Fruit fly (Drosophila melanogaster) whole organism, embryonic: Measurements from ENCODE around the gene CG11674.

Source experiments
- ATbp ChIP-seq: fragments of 200-800 bp; sonication (Bioruptor generic); optimal IDR thresholded peaks from 2 replicates; lab custom pipeline; 2017; ENCODE audit warnings: missing biosample characterization, mild to moderate bottlenecking, missing genetic modification characterization, missing genetic modification reagents
- Awh ChIP-seq: fragments of 200-800 bp; sonication (Bioruptor generic); IDR thresholded peaks from 2 replicates; pipeline ENCODE4, ENCODE4 v1.3.6; 2022; ENCODE audit warnings: missing biosample characterization, missing genetic modification characterization
- CG11247 ChIP-seq: fragments of 200-800 bp; sonication (Bioruptor generic); IDR thresholded peaks from 2 replicates; pipeline ENCODE4 v1.3.6; 2022; ENCODE audit warnings: missing biosample characterization, missing genetic modification characterization
- CG12744 ChIP-seq: fragments of 200-800 bp; sonication (Bioruptor generic); optimal IDR thresholded peaks from 2 replicates; lab custom pipeline; 2016; ENCODE audit warnings: missing biosample characterization, missing genetic modification characterization
- CG12942 ChIP-seq: fragments of 200-800 bp; sonication (Bioruptor generic); optimal IDR thresholded peaks from 3 replicates; lab custom pipeline; 2016; ENCODE audit warnings: missing biosample characterization, missing genetic modification characterization
- CG13123 ChIP-seq: fragments of 200-800 bp; sonication (Bioruptor generic); optimal IDR thresholded peaks from 2 replicates; lab custom pipeline; 2016; ENCODE audit warnings: missing biosample characterization, missing genetic modification characterization
- CG13296 ChIP-seq: fragments of 200-800 bp; sonication (Bioruptor generic); optimal IDR thresholded peaks from 3 replicates; lab custom pipeline; 2018; ENCODE audit warnings: missing biosample characterization, mild to moderate bottlenecking, missing genetic modification characterization
- CG14441 ChIP-seq: fragments of 200-800 bp; sonication (Bioruptor generic); IDR thresholded peaks from 2 replicates; pipeline ENCODE4 v1.3.6; 2022; ENCODE audit warnings: missing biosample characterization, missing genetic modification characterization
- CG14667 ChIP-seq: fragments of 200-800 bp; sonication (Bioruptor generic); IDR thresholded peaks from 2 replicates; pipeline ENCODE4 v1.3.6; 2022; ENCODE audit warnings: missing biosample characterization, missing genetic modification characterization
- CG15601 ChIP-seq: fragments of 200-800 bp; sonication (Bioruptor generic); optimal IDR thresholded peaks from 3 replicates; lab custom pipeline; 2019; ENCODE audit warnings: missing biosample characterization, mild to moderate bottlenecking, missing genetic modification characterization, moderate library complexity
- CG18764 ChIP-seq: fragments of 200-800 bp; sonication (Bioruptor generic); optimal IDR thresholded peaks from 3 replicates; lab custom pipeline; 2016; ENCODE audit warnings: missing biosample characterization, missing genetic modification characterization
- CG32767 ChIP-seq: fragments of 200-800 bp; sonication (Bioruptor generic); IDR thresholded peaks from 2 replicates; pipeline ENCODE4 v1.3.6; 2022; ENCODE audit warnings: missing biosample characterization, missing genetic modification characterization
- CG3407 ChIP-seq: fragments of 200-800 bp; sonication (Bioruptor generic); optimal IDR thresholded peaks from 2 replicates; lab custom pipeline; 2018; ENCODE audit warnings: missing biosample characterization, mild to moderate bottlenecking, missing genetic modification characterization
- CG4424 ChIP-seq: fragments of 200-800 bp; sonication (Bioruptor generic); optimal IDR thresholded peaks from 3 replicates; lab custom pipeline; 2016; ENCODE audit warnings: missing biosample characterization, missing genetic modification characterization
- CG8089 ChIP-seq: fragments of 200-800 bp; sonication (Bioruptor generic); optimal IDR thresholded peaks from 3 replicates; lab custom pipeline; 2016; ENCODE audit warnings: missing biosample characterization, missing genetic modification characterization
- CG8765 ChIP-seq: fragments of 200-800 bp; sonication (Bioruptor generic); IDR thresholded peaks from 2 replicates; pipeline ENCODE4 v1.3.6; 2022; ENCODE audit warnings: missing biosample characterization, missing genetic modification characterization
- CG9727 ChIP-seq: fragments of 200-800 bp; sonication (Bioruptor generic); optimal IDR thresholded peaks from 3 replicates; lab custom pipeline; 2017; ENCODE audit warnings: missing biosample characterization, mild to moderate bottlenecking, missing genetic modification characterization
- CrebB ChIP-seq: fragments of 200-800 bp; sonication (Bioruptor generic); optimal IDR thresholded peaks from 3 replicates; lab custom pipeline; 2018; ENCODE audit warnings: missing biosample characterization, mild to moderate bottlenecking, missing genetic modification characterization
- Deaf1 ChIP-seq: fragments of 200-800 bp; optimal IDR thresholded peaks from 3 replicates; lab custom pipeline; 2019; ENCODE audit warnings: missing biosample characterization, mild to moderate bottlenecking, missing genetic modification characterization, moderate library complexity
- Doc2 ChIP-seq: fragments of 200-800 bp; sonication (Bioruptor generic); IDR thresholded peaks from 2 replicates; pipeline ENCODE4 v1.3.6; 2022; ENCODE audit warnings: missing biosample characterization, missing genetic modification characterization
- E2f1 ChIP-seq: fragments of 200-800 bp; sonication (Bioruptor generic); IDR thresholded peaks from 2 replicates; pipeline ENCODE4 v1.3.6; 2022; ENCODE audit warnings: missing biosample characterization, missing genetic modification characterization
- Ets65A ChIP-seq: fragments of 200-800 bp; sonication (Bioruptor generic); peaks from one replicate; lab custom pipeline; 2016; ENCODE audit warnings: missing biosample characterization, missing genetic modification characterization
- HHEX ChIP-seq: fragments of 200-800 bp; sonication (Bioruptor generic); optimal IDR thresholded peaks from 3 replicates; lab custom pipeline; 2017; ENCODE audit warnings: missing biosample characterization, mild to moderate bottlenecking, missing genetic modification characterization, missing genetic modification reagents
- Hr39 ChIP-seq: fragments of >200 bp; optimal IDR thresholded peaks from 2 replicates; lab custom pipeline; 2017
- Lpt ChIP-seq: fragments of >200 bp; optimal IDR thresholded peaks from 2 replicates; lab custom pipeline; 2018; ENCODE audit warnings: missing biosample characterization, missing genetic modification characterization
- Max ChIP-seq: fragments of 200-800 bp; sonication (Bioruptor generic); optimal IDR thresholded peaks from 2 replicates; lab custom pipeline; 2016; ENCODE audit warnings: missing biosample characterization, mild to moderate bottlenecking, missing genetic modification characterization
- NFAT ChIP-seq: fragments of 200-800 bp; sonication (Bioruptor generic); IDR thresholded peaks from 2 replicates; pipeline ENCODE4 v1.3.6; 2022; ENCODE audit warnings: missing biosample characterization, missing genetic modification characterization
- Oaz ChIP-seq: fragments of 200-800 bp; sonication (Bioruptor generic); IDR thresholded peaks from 2 replicates; pipeline ENCODE4 v1.3.6; 2022; ENCODE audit warnings: missing biosample characterization, missing genetic modification characterization
- Taf1 ChIP-seq: fragments of 200-800 bp; sonication (Bioruptor generic); IDR thresholded peaks from 2 replicates; pipeline ENCODE4 v1.3.6; 2022; ENCODE audit warnings: missing biosample characterization, missing genetic modification characterization
- az2 ChIP-seq: fragments of 200-800 bp; sonication (Bioruptor generic); optimal IDR thresholded peaks from 3 replicates; lab custom pipeline; 2016; ENCODE audit warnings: missing biosample characterization, missing genetic modification characterization
- cato ChIP-seq: fragments of 200-800 bp; sonication (Bioruptor generic); optimal IDR thresholded peaks from 2 replicates; lab custom pipeline; 2016; ENCODE audit warnings: missing biosample characterization, missing genetic modification characterization, borderline replicate concordance
- dan ChIP-seq: fragments of 200-800 bp; sonication (Bioruptor generic); IDR thresholded peaks from 2 replicates; pipeline ENCODE4 v1.3.6; 2022; ENCODE audit warnings: missing biosample characterization, missing genetic modification characterization
- dimm ChIP-seq: fragments of 200-800 bp; sonication (Bioruptor generic); IDR thresholded peaks from 2 replicates; pipeline ENCODE4 v1.3.6; 2022; ENCODE audit warnings: missing biosample characterization, missing genetic modification characterization
- fru ChIP-seq: fragments of >200 bp; optimal IDR thresholded peaks from 2 replicates; lab custom pipeline; 2017
- grn ChIP-seq: fragments of 200-800 bp; sonication (Bioruptor generic); optimal IDR thresholded peaks from 3 replicates; lab custom pipeline; 2017; ENCODE audit warnings: missing biosample characterization, missing genetic modification characterization
- her ChIP-seq: fragments of 200-800 bp; sonication (Bioruptor generic); optimal IDR thresholded peaks from 2 replicates; lab custom pipeline; 2016; ENCODE audit warnings: missing biosample characterization, missing genetic modification characterization
- kay ChIP-seq: fragments of 200-800 bp; sonication (Bioruptor generic); optimal IDR thresholded peaks from 2 replicates; lab custom pipeline; 2016; ENCODE audit warnings: missing biosample characterization, missing genetic modification characterization
- lbe ChIP-seq: fragments of 200-800 bp; sonication (Bioruptor generic); optimal IDR thresholded peaks from 2 replicates; lab custom pipeline; 2016; ENCODE audit warnings: missing biosample characterization, mild to moderate bottlenecking, missing genetic modification characterization
- lmd ChIP-seq: fragments of 200-800 bp; sonication (Bioruptor generic); IDR thresholded peaks from 2 replicates; pipeline ENCODE4 v1.3.6; 2022; ENCODE audit warnings: missing biosample characterization, missing genetic modification characterization
- lola ChIP-seq, 3 experiments: fragments of >200 bp in 2 of 3; fragments of 200-800 bp in 1 of 3; sonication (Bioruptor generic) in 1 of 3; optimal IDR thresholded peaks; 2 replicates each; lab custom pipeline; 2017 to 2019; ENCODE audit warnings: missing biosample characterization in 3 of 3, missing genetic modification characterization in 3 of 3, mild to moderate bottlenecking in 1 of 3, moderate library complexity in 1 of 3
- pita ChIP-seq: fragments of 200-800 bp; sonication (Bioruptor generic); optimal IDR thresholded peaks from 2 replicates; lab custom pipeline; 2017; ENCODE audit warnings: missing biosample characterization, mild to moderate bottlenecking, missing genetic modification characterization
- sisA ChIP-seq: fragments of 200-800 bp; sonication (Bioruptor generic); IDR thresholded peaks from 2 replicates; pipeline ENCODE4 v1.3.6; 2022; ENCODE audit warnings: missing biosample characterization, missing genetic modification characterization
- slou ChIP-seq: fragments of 200-800 bp; sonication (Bioruptor generic); optimal IDR thresholded peaks from 3 replicates; lab custom pipeline; 2016; ENCODE audit warnings: missing biosample characterization, missing genetic modification characterization
- so ChIP-seq: fragments of 200-800 bp; sonication (Bioruptor generic); IDR thresholded peaks from 3 replicates; pipeline ENCODE4 v1.3.6; 2022; ENCODE audit warnings: missing biosample characterization, missing genetic modification characterization
- sqz ChIP-seq: fragments of 200-800 bp; sonication (Bioruptor generic); optimal IDR thresholded peaks from 3 replicates; lab custom pipeline; 2018; ENCODE audit warnings: missing biosample characterization, mild to moderate bottlenecking, missing genetic modification characterization
- trh ChIP-seq: fragments of 200-800 bp; sonication (Bioruptor generic); optimal IDR thresholded peaks from 2 replicates; lab custom pipeline; 2016; ENCODE audit warnings: missing biosample characterization, missing genetic modification characterization
- twi ChIP-seq: fragments of 200-800 bp; optimal IDR thresholded peaks from 2 replicates; lab custom pipeline; 2019; ENCODE audit warnings: missing biosample characterization, mild to moderate bottlenecking, missing genetic modification characterization, moderate library complexity
- unpg ChIP-seq: fragments of 200-800 bp; sonication (Bioruptor generic); optimal IDR thresholded peaks from 3 replicates; lab custom pipeline; 2018; ENCODE audit warnings: missing biosample characterization, mild to moderate bottlenecking, missing genetic modification characterization, moderate library complexity
- z ChIP-seq: fragments of 200-800 bp; sonication (Bioruptor generic); IDR thresholded peaks from 3 replicates; pipeline ENCODE4 v1.3.6; 2022; ENCODE audit warnings: missing biosample characterization, missing genetic modification characterization
- zen ChIP-seq: fragments of 200-800 bp; sonication (Bioruptor generic); optimal IDR thresholded peaks from 3 replicates; lab custom pipeline; 2018; ENCODE audit warnings: missing biosample characterization, mild to moderate bottlenecking, missing genetic modification characterization, moderate library complexity
- zen2 ChIP-seq: fragments of 200-800 bp; sonication (Bioruptor generic); IDR thresholded peaks from 3 replicates; pipeline ENCODE4 v1.3.6; 2022; ENCODE audit warnings: missing biosample characterization, missing genetic modification characterization; ENCODE audit not compliant: partially characterized antibody

CG11674 gene

DNA sequence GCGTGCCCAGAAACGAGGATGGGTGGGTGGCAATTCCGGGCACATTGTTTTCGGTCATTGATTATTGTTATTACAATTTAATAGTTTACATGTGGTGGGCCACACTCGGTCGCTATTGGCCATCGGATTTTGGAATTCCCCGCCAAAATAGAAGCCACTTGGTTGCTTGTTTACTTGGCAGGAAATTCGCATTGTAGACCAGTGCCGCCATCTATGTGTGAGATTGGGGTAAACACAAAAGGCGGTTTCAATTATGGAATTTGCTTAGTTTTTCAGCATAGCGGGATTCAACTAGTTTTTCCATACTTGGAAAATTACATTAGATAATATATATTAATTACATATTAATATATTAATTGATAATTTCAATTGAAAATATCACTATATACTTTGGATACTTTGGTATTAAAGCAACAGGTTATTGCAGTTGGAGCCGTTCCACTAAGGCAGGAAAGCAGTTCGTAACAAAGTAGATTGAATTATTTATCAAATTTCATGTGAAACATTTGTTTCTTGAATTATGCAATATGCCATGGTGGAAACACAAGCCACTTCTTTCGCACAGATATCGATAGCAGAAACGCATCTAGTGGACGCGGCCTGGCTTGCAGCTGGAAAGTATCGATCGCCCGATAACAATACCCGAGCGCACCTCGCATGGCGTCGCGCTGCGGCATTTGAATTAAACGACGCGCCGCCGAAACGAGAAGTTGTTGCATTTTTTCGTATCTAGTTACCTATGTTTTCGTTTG, 21.5 kb upstream of the CG11674 start, which contains the start of gene mud (continued):
- TF ChIP-seq Taf1 (GFP tag; lab: Robert Waterston, UW) = no peak
- TF ChIP-seq HHEX (GFP tag; lab: Kevin White, UChicago) = no peak
- TF ChIP-seq ATbp (GFP tag; lab: Kevin White, UChicago) = peak; percentile 4
- TF ChIP-seq sisA (GFP tag; lab: Robert Waterston, UW) = 0 out of 2 replicates have a peak, but pooled peaks have one; percentile 30
- TF ChIP-seq CG15601 (tag; lab: Kevin White, UChicago) = peak; percentile 12
- no peak for TF ChIP-seq dan
- TF ChIP-seq lola (GFP tag; optimal IDR thresholded peaks at IDR 0.05; lab: Kevin White, UChicago) = peak in 1 of 3 experiments; percentile 41
- TF ChIP-seq her (GFP tag; lab: Kevin White, UChicago) = no peak
- TF ChIP-seq E2f1 (GFP tag; lab: Robert Waterston, UW) = no peak
- TF ChIP-seq slou = no peak
- TF ChIP-seq so (GFP tag; lab: Robert Waterston, UW) = no peak
- no peak for TF ChIP-seq CG18764
- TF ChIP-seq CG13296 (GFP tag; lab: Kevin White, UChicago) = no peak
- no peak for TF ChIP-seq CG12744
- TF ChIP-seq az2 (GFP tag; lab: Kevin White, UChicago) = peak; percentile 18
- TF ChIP-seq trh = no peak
- peak; percentile 37 for TF ChIP-seq CG9727 (GFP tag; lab: Kevin White, UChicago)
- TF ChIP-seq CG14441 = peak; percentile 50; the same call in 1 of the 2 replicates
- TF ChIP-seq zen (tag; lab: Kevin White, UChicago) = peak; percentile 19
- TF ChIP-seq CG8089 = no peak
- TF ChIP-seq CG32767 (GFP tag; lab: Robert Waterston, UW) = no peak
- TF ChIP-seq Awh (GFP tag; lab: Robert Waterston, UW) = 0 out of 2 replicates have a peak, but pooled peaks have one; percentile 38
- no peak for TF ChIP-seq pita (GFP tag; lab: Kevin White, UChicago)
- no peak for TF ChIP-seq CG13123
- TF ChIP-seq sqz (GFP tag; lab: Kevin White, UChicago) = no peak
- no peak for TF ChIP-seq fru (lab: Kevin White, UChicago)
- no peak for TF ChIP-seq unpg (GFP tag; lab: Kevin White, UChicago)
- peak; percentile 3 for TF ChIP-seq CG12942 (GFP tag; lab: Kevin White, UChicago)
- TF ChIP-seq dimm (GFP tag; lab: Robert Waterston, UW) = no peak
- TF ChIP-seq CrebB (tag; lab: Kevin White, UChicago) = no peak
- peak; percentile 10 for TF ChIP-seq CG4424 (GFP tag; lab: Kevin White, UChicago)
- no peak for TF ChIP-seq Doc2 (GFP tag; lab: Robert Waterston, UW)
- TF ChIP-seq Ets65A (GFP tag; lab: Kevin White, UChicago) = peak; percentile 79
- peak; percentile 47 for TF ChIP-seq Deaf1 (tag; lab: Kevin White, UChicago)
- TF ChIP-seq Hr39 (lab: Kevin White, UChicago) = no peak
- peak; percentile 25; the same call in 1 of the 2 replicates for TF ChIP-seq lmd (GFP tag; lab: Robert Waterston, UW)
- no peak for TF ChIP-seq Oaz (GFP tag; lab: Robert Waterston, UW)
- no peak for TF ChIP-seq Lpt (GFP tag; lab: Kevin White, UChicago)
- TF ChIP-seq CG8765 (GFP tag; lab: Robert Waterston, UW) = no peak
- TF ChIP-seq kay (GFP tag; lab: Kevin White, UChicago) = no peak
- no peak for TF ChIP-seq lbe
- TF ChIP-seq CG3407 = no peak
- TF ChIP-seq CG11247 = no peak
- TF ChIP-seq cato = peak; percentile 19
- 0 out of 3 replicates have a peak, but pooled peaks have one; percentile 13 for TF ChIP-seq zen2 (GFP tag; lab: Robert Waterston, UW)
- no peak for TF ChIP-seq twi
- TF ChIP-seq Max (GFP tag; lab: Kevin White, UChicago) = no peak
- no peak for TF ChIP-seq z (GFP tag; lab: Robert Waterston, UW)
- no peak for TF ChIP-seq grn (GFP tag; lab: Kevin White, UChicago)
- no peak for TF ChIP-seq CG14667 (GFP tag; lab: Robert Waterston, UW)
- TF ChIP-seq NFAT (GFP tag; lab: Robert Waterston, UW) = 0 out of 2 replicates have a peak, but pooled peaks have one; percentile 26
